Worm (Caenorhabditis elegans) whole organism, L4 larva: Measurements from ENCODE around the gene srz-32.

ENCODE experiments used
- F10B5.3 ChIP-seq: sonication (generic microtip); optimal IDR thresholded peaks from 2 replicates; lab custom pipeline; 2016; ENCODE audit warnings: mild to moderate bottlenecking, missing genetic modification characterization, missing compliant biosample characterization
- F49E8.2 ChIP-seq: sonication (generic microtip); optimal IDR thresholded peaks from 2 replicates; lab custom pipeline; 2016; ENCODE audit warnings: missing compliant biosample characterization, mild to moderate bottlenecking, missing genetic modification characterization, borderline replicate concordance
- T26A8.4 ChIP-seq: fragments of 200-800 bp; sonication (Bioruptor generic); IDR thresholded peaks from 2 replicates; pipeline ENCODE4 v1.3.6; 2022; ENCODE audit warnings: missing genetic modification characterization, missing compliant biosample characterization
- Y75B8A.6 ChIP-seq: fragments of 200-800 bp; sonication (Bioruptor generic); IDR thresholded peaks from 2 replicates; pipeline ENCODE4 v1.3.6; 2022; ENCODE audit warnings: missing genetic modification reagents, missing genetic modification characterization, missing compliant biosample characterization
- aha-1 ChIP-seq: fragments of 150-350 bp; peaks from one replicate; lab custom pipeline; 2014; ENCODE audit warnings: missing biosample characterization, missing genetic modification characterization
- aly-2 ChIP-seq: sonication (generic microtip); optimal IDR thresholded peaks from 2 replicates; lab custom pipeline; 2018; ENCODE audit warnings: missing biosample characterization, missing genetic modification characterization
- arid-1 ChIP-seq: fragments of 200-800 bp; sonication (Bioruptor generic); conservative IDR thresholded peaks from 2 replicates; pipeline ENCODE4 v1.3.6; 2022; ENCODE audit warnings: missing genetic modification reagents, missing genetic modification characterization, missing compliant biosample characterization
- ceh-20 ChIP-seq: fragments of 200-800 bp; sonication (Bioruptor generic); IDR thresholded peaks from 2 replicates; pipeline ENCODE4 v1.3.6; 2022; ENCODE audit warnings: missing genetic modification reagents, missing genetic modification characterization, missing compliant biosample characterization
- ctbp-1 ChIP-seq: fragments of 200-800 bp; sonication (Bioruptor generic); IDR thresholded peaks from 2 replicates; pipeline ENCODE4 v1.3.6; 2022; ENCODE audit warnings: missing genetic modification reagents, missing genetic modification characterization, missing compliant biosample characterization
- daf-8 ChIP-seq: fragments of 200-800 bp; sonication (Bioruptor generic); IDR thresholded peaks from 2 replicates; pipeline ENCODE4 v1.3.6; 2022; ENCODE audit warnings: missing genetic modification characterization, missing compliant biosample characterization
- dmd-9 ChIP-seq: fragments of 200-800 bp; sonication (Bioruptor generic); IDR thresholded peaks from 2 replicates; pipeline ENCODE4 v1.3.6; 2022; ENCODE audit warnings: missing genetic modification reagents, missing genetic modification characterization, missing compliant biosample characterization
- egl-27 ChIP-seq: sonication (generic microtip); optimal IDR thresholded peaks from 3 replicates; lab custom pipeline; 2017; ENCODE audit warnings: missing biosample characterization, missing genetic modification reagents, missing genetic modification characterization
- fkh-10 ChIP-seq: fragments of 150-350 bp; optimal IDR thresholded peaks from 2 replicates; lab custom pipeline; 2014; ENCODE audit warnings: missing biosample characterization, missing genetic modification reagents, missing genetic modification characterization
- hif-1 ChIP-seq, 2 experiments: sonication (generic microtip); optimal IDR thresholded peaks; 2 replicates each; lab custom pipeline; 2016 to 2017; ENCODE audit warnings: missing compliant biosample characterization in 2 of 2, missing genetic modification characterization in 2 of 2, missing genetic modification reagents in 2 of 2, missing genotype in 2 of 2, mild to moderate bottlenecking in 1 of 2
- hlh-11 ChIP-seq: fragments of 200-800 bp; sonication (Bioruptor generic); optimal IDR thresholded peaks from 2 replicates; lab custom pipeline; 2018; ENCODE audit warnings: mild to moderate bottlenecking, missing genetic modification characterization, missing compliant biosample characterization
- hmg-1.1 ChIP-seq: fragments of 200-800 bp; sonication (Bioruptor generic); IDR thresholded peaks from 2 replicates; pipeline ENCODE4 v1.3.6; 2022; ENCODE audit warnings: missing genetic modification reagents, missing genetic modification characterization, missing compliant biosample characterization
- lin-29 ChIP-seq: fragments of 200-800 bp; sonication (Bioruptor generic); IDR thresholded peaks from 2 replicates; pipeline ENCODE4 v1.3.6; 2022; ENCODE audit warnings: missing genetic modification reagents, missing genetic modification characterization, missing compliant biosample characterization
- mxl-3 ChIP-seq: fragments of 200-800 bp; sonication (Bioruptor generic); optimal IDR thresholded peaks from 2 replicates; lab custom pipeline; 2018; ENCODE audit warnings: mild to moderate bottlenecking, missing genetic modification characterization, missing compliant biosample characterization
- nhr-10 ChIP-seq: fragments of 150-350 bp; optimal IDR thresholded peaks from 2 replicates; lab custom pipeline; 2014; ENCODE audit warnings: missing biosample characterization, missing genetic modification characterization
- nhr-102 ChIP-seq: sonication (generic microtip); optimal IDR thresholded peaks from 2 replicates; lab custom pipeline; 2016; ENCODE audit warnings: mild to moderate bottlenecking, missing genetic modification characterization, moderate library complexity, missing compliant biosample characterization
- nhr-237 ChIP-seq: sonication (generic microtip); optimal IDR thresholded peaks from 2 replicates; lab custom pipeline; 2017; ENCODE audit warnings: missing biosample characterization, missing genetic modification characterization
- nhr-25 ChIP-seq: sonication (generic microtip); optimal IDR thresholded peaks from 2 replicates; lab custom pipeline; 2017; ENCODE audit warnings: missing genetic modification characterization, mild to moderate bottlenecking, missing compliant biosample characterization, antibody characterized with exemption, moderate library complexity, borderline replicate concordance; ENCODE audit not compliant: insufficient read depth
- nhr-41 ChIP-seq: fragments of 200-800 bp; sonication (Bioruptor generic); IDR thresholded peaks from 2 replicates; pipeline ENCODE4 v1.3.6; 2022; ENCODE audit warnings: missing genetic modification reagents, missing genetic modification characterization, missing compliant biosample characterization
- nhr-6 ChIP-seq: fragments of 150-350 bp; optimal IDR thresholded peaks from 2 replicates; lab custom pipeline; 2014; ENCODE audit warnings: missing biosample characterization, missing genetic modification characterization
- php-3 ChIP-seq: fragments of 200-800 bp; sonication (Bioruptor generic); IDR thresholded peaks from 2 replicates; pipeline ENCODE4 v1.3.6; 2022; ENCODE audit warnings: missing genetic modification reagents, missing genetic modification characterization, missing compliant biosample characterization
- pqm-1 ChIP-seq: sonication (generic microtip); optimal IDR thresholded peaks from 2 replicates; lab custom pipeline; 2017; ENCODE audit warnings: missing biosample characterization, missing genetic modification characterization
- rbr-2 ChIP-seq: sonication (generic microtip); optimal IDR thresholded peaks from 2 replicates; lab custom pipeline; 2016; ENCODE audit warnings: missing genotype, missing genetic modification characterization, missing compliant biosample characterization
- sdz-12 ChIP-seq: fragments of 200-800 bp; sonication (Bioruptor generic); optimal IDR thresholded peaks from 2 replicates; lab custom pipeline; 2018; ENCODE audit warnings: mild to moderate bottlenecking, missing genetic modification characterization, missing compliant biosample characterization
- unc-62 ChIP-seq, 3 experiments: fragments of 150-350 bp in 1 of 3; sonication (generic microtip); optimal IDR thresholded peaks in 2 of 3; peaks in 1 of 3; 1 replicate in 1 of 3; 2 replicates in 2 of 3; lab custom pipeline; 2014 to 2017; ENCODE audit warnings: missing biosample characterization in 3 of 3, missing genetic modification characterization in 3 of 3, missing genetic modification reagents in 3 of 3, missing genotype in 1 of 3
- zfp-2 ChIP-seq: sonication (generic microtip); optimal IDR thresholded peaks from 2 replicates; lab custom pipeline; 2016; ENCODE audit warnings: mild to moderate bottlenecking, missing genetic modification characterization, missing compliant biosample characterization
- ztf-11 ChIP-seq: fragments of 150-350 bp; optimal IDR thresholded peaks from 2 replicates; lab custom pipeline; 2014; ENCODE audit warnings: missing biosample characterization, missing genetic modification characterization

The srz-32 gene

DNA sequence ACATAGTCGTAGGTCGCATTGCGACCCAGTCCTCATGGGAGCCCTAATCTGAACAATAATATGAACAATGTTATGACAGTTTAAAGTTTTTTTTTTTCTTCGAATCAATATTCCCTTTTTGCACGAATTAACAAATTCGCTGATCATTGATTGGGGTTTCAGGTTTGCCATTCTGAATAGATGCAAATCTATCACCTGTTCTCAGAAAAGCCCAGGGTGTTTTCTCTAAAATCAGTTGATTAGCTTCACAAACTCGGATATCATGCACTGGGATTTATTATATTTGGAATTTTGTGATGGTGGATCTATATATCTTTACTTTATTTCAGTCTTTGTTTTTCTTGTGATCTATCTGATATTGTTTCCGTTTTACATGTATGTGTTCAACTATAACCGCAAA, 17.2 kb downstream of the srz-32 start, which contains the start of gene srz-23:
Gene srz-23 (plus strand): TSS at position 263 of the 400 bp plus-strand sequence.
- TF ChIP-seq nhr-102: no peak
- TF ChIP-seq hlh-11 (tag; lab: Kevin White, UChicago): no peak
- TF ChIP-seq F49E8.2 (tag; lab: Kevin White, UChicago): no peak
- no peak for TF ChIP-seq ctbp-1
- no peak for TF ChIP-seq nhr-237 (tag; lab: Kevin White, UChicago)
- TF ChIP-seq T26A8.4: no peak
- TF ChIP-seq pqm-1 (tag; lab: Kevin White, UChicago): no peak

DNA sequence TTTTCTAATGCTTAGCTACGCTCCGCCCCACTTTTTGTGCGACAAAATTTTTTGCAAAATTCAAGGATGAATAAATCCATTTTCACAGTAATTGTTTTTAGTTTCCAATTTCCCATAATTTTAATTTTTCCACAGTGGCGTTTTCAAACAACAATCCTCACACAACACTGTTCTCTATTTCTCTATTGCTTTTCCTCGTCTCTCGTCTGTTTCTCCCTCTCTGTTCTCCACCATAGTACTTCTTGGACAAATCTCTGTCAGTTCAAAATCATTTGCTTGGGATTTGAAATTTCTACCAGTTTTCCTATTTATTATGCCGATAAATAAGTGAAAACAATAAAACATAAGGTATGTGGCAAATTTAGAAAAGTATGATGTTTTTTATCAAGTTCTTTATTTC, 27.1 kb downstream of the srz-32 start, which contains the start of gene F58E2.4:
Gene F58E2.4 (plus strand): TSS at position 134 of the 400 bp plus-strand sequence.
- TF ChIP-seq aha-1: peak; percentile 19
- no peak for TF ChIP-seq F10B5.3 (tag; lab: Kevin White, UChicago)

DNA sequence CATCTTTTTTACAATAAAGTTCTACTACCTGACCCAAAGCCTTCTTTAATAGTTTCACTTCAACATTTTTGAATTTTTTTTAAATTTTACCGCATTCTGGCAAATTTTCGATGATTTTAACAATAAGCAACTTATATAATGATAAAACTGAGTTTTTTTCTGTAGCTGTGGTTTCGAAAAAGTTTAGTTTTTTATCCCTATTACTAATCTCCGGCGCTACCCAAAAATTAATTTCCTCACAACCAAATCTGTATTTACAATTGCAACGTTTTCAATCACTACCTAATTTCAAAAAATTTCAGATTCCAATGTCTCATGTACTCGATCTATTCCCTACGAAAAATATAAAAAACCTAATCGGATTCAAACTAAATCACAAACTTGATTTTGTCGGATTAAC, 31.0 kb downstream of the srz-32 start, which contains the start of gene F58E2.3:
Gene F58E2.3 (plus strand): TSS at position 301 of the 400 bp plus-strand sequence.
- no peak for TF ChIP-seq hmg-1.1
- TF ChIP-seq rbr-2 (tag; lab: Kevin White, UChicago): no peak
- no peak for TF ChIP-seq ztf-11 (tag; lab: Kevin White, UChicago)
- TF ChIP-seq nhr-10: no peak
- TF ChIP-seq mxl-3: no peak
- TF ChIP-seq Y75B8A.6 (GFP tag; lab: Robert Waterston, UW): no peak

DNA sequence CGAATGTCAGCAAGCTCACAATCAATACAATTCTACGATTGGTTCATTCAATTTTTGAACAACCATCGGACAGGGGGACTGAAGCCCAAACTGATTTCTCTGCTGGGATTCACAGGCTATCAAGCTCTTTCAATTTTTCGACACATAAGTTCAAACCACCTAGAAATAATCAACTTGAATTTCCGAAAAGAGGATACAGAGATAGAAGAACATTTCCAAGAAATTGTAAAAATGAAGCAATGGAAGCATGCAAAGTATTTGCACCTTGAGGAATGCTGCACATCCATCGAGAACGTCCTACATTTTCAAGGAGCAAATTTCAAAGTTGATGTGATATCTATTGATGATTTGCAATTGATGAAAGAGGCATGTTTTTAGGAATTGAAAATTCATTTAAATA, 31.6 kb downstream of the srz-32 start:
- TF ChIP-seq hmg-1.1: no peak
- TF ChIP-seq lin-29: no peak
- no peak for TF ChIP-seq daf-8 (GFP tag; lab: Robert Waterston, UW)
- no peak for TF ChIP-seq php-3 (GFP tag; lab: Robert Waterston, UW)
- no peak for TF ChIP-seq zfp-2 (tag; lab: Kevin White, UChicago)
- TF ChIP-seq Y75B8A.6 (GFP tag; lab: Robert Waterston, UW): no peak
- no peak for TF ChIP-seq ceh-20 (GFP tag; lab: Robert Waterston, UW)
- TF ChIP-seq aly-2 (tag; lab: Kevin White, UChicago): no peak
- TF ChIP-seq unc-62 (GFP tag; optimal IDR thresholded peaks at IDR 0.05 in 1 of 2; lab: Kevin White, UChicago): peak in 1 of 2 experiments; percentile 91
- TF ChIP-seq unc-62 (tag; optimal IDR thresholded peaks at IDR 0.05; lab: Kevin White, UChicago): no peak

DNA sequence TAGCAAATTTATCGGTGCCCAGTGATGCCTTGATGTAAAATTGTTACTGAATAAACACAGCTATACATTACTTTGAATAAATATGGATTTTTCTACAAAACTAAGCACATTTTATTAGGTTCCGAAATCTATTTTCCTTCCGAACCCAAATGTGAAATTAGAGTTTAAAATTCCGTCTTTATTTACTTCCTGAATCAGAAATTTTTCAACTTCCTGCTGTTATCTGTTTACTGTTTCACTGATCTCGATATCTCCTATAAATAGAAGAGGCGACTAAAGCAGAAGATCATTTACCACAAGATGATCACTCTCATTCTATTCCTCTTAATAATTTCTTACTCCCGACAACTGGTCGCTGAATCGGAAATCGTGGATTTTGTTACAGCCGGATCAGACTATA, 33.6 kb downstream of the srz-32 start, which contains the start of gene F58E2.2:
Gene F58E2.2 (plus strand): TSS at position 301 of the 400 bp plus-strand sequence.
- TF ChIP-seq egl-27 (tag; lab: Kevin White, UChicago) (no peak), hif-1 (tag; optimal IDR thresholded peaks at IDR 0.05; lab: Kevin White, UChicago) (no peak), arid-1 (GFP tag; lab: Robert Waterston, UW) (no peak), nhr-6 (no peak), fkh-10 (no peak), nhr-41 (no peak)
- TF ChIP-seq, all 104 proteins: peak for 0

DNA sequence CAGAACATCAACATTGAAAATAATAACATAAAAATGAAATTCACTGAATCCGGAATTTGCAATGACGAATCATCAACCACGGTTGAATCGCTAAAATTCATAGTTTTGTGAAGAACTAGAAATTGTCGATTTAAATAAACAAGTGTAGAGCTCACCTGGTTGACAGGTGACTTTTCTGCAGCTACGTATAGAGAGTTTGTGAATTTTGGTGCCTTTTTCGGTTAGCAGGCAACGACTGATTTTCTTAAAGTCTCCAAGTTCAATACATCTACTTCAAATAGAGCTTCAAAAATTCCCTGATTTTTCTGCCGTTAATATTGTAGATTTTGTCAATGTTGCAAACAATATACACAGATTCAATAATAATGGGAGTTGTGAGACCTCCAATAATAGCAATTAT, 41.0 kb downstream of the srz-32 start, which contains the start of gene srz-69:
Gene srz-69 (minus strand): TSS at position 101 of the 400 bp plus-strand sequence.
- TF ChIP-seq dmd-9 (GFP tag; lab: Robert Waterston, UW) (no peak), sdz-12 (GFP tag; lab: Kevin White, UChicago) (no peak), nhr-25 (no peak)
- TF ChIP-seq, all 104 proteins: peak for 0
